Fruit fly (Drosophila melanogaster) S2 (cell line): ENCODE results near the gene Pldn.

Source experiments
- CG8478 ChIP-seq: fragments of >200 bp; optimal IDR thresholded peaks from 2 replicates; lab custom pipeline; 2018
- CTCF ChIP-seq, 2 experiments: fragments of >200 bp; optimal IDR thresholded peaks; 2 replicates each; lab custom pipeline; 2018

DNA sequence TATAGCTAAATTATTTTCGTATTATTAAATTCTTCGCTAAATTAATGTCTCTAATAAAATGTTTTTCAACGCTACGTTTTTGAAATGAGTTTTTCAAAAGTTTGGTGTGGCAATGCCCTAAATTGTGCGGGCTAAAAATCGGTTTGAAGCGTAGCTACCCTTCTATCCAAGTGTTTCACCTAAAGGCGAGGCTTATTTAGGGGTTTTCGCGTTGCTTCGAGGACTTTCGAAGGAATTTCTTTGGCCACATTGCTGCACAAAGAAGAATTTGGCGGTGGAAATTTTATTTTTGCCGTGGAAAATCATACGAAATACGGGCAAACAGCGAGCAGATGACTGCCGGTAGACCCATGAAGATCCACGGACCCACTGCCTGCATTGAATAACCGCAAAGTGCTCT is 9.4 kb downstream of the Pldn start, which contains the start of gene TfIIEalpha:
- TF ChIP-seq CG8478 (lab: Kevin White, UChicago) (no peak), CTCF (optimal IDR thresholded peaks at IDR 0.05; lab: Kevin White, UChicago) (peak; percentile 41 to 56)
